Worm (Caenorhabditis elegans) whole organism, L3 larva: ENCODE data around the gene ins-7.

ENCODE experiments used
- R02D3.7 ChIP-seq: fragments of 150-350 bp; optimal IDR thresholded peaks from 2 replicates; lab custom pipeline; 2014; ENCODE audit warnings: missing biosample characterization, missing genetic modification characterization
- ZK546.5 ChIP-seq: sonication (generic microtip); optimal IDR thresholded peaks from 2 replicates; lab custom pipeline; 2017; ENCODE audit warnings: missing biosample characterization, missing genetic modification characterization
- aly-2 ChIP-seq: fragments of 150-350 bp; optimal IDR thresholded peaks from 2 replicates; lab custom pipeline; 2014; ENCODE audit warnings: missing biosample characterization, missing genetic modification characterization
- ceh-28 ChIP-seq: fragments of 150-350 bp; optimal IDR thresholded peaks from 2 replicates; lab custom pipeline; 2014; ENCODE audit warnings: missing biosample characterization, missing genetic modification reagents, missing genetic modification characterization
- ceh-82 ChIP-seq: fragments of 150-350 bp; optimal IDR thresholded peaks from 2 replicates; lab custom pipeline; 2014; ENCODE audit warnings: missing biosample characterization, missing genetic modification characterization
- ceh-9 ChIP-seq: sonication (generic microtip); optimal IDR thresholded peaks from 2 replicates; lab custom pipeline; 2018; ENCODE audit warnings: missing biosample characterization, missing genetic modification characterization
- daf-12 ChIP-seq: fragments of 150-350 bp; optimal IDR thresholded peaks from 2 replicates; lab custom pipeline; 2014; ENCODE audit warnings: missing biosample characterization, missing genetic modification reagents, missing genetic modification characterization
- egl-5 ChIP-seq: fragments of 150-350 bp; optimal IDR thresholded peaks from 2 replicates; lab custom pipeline; 2017; ENCODE audit warnings: missing biosample characterization, missing genetic modification reagents, missing genetic modification characterization, inconsistent platforms
- elt-2 ChIP-seq: sonication (generic microtip); optimal IDR thresholded peaks from 2 replicates; lab custom pipeline; 2016; ENCODE audit warnings: missing genetic modification reagents, mild to moderate bottlenecking, missing genetic modification characterization, missing compliant biosample characterization
- elt-3 ChIP-seq, 3 experiments: fragments of 150-350 bp in 1 of 3; sonication (generic microtip) in 2 of 3; optimal IDR thresholded peaks; 2 replicates in 2 of 3; 4 replicates in 1 of 3; lab custom pipeline; 2014 to 2017; ENCODE audit warnings: missing biosample characterization in 3 of 3, missing genetic modification characterization in 3 of 3
- fos-1 ChIP-seq: fragments of 150-350 bp; optimal IDR thresholded peaks from 2 replicates; lab custom pipeline; 2014; ENCODE audit warnings: missing biosample characterization, missing genetic modification characterization
- hmg-11 ChIP-seq: sonication (generic microtip); optimal IDR thresholded peaks from 2 replicates; lab custom pipeline; 2016; ENCODE audit warnings: missing genetic modification characterization, missing compliant biosample characterization
- jun-1 ChIP-seq: fragments of 150-350 bp; optimal IDR thresholded peaks from 2 replicates; lab custom pipeline; 2014; ENCODE audit warnings: missing biosample characterization, missing genetic modification reagents, missing genetic modification characterization
- lin-15B ChIP-seq: fragments of 150-350 bp; optimal IDR thresholded peaks from 2 replicates; lab custom pipeline; 2014; ENCODE audit warnings: missing biosample characterization, missing genetic modification characterization
- lin-39 ChIP-seq: fragments of 150-350 bp; optimal IDR thresholded peaks from 2 replicates; lab custom pipeline; 2018; ENCODE audit warnings: missing biosample characterization, missing genetic modification reagents, missing genetic modification characterization
- lsy-12 ChIP-seq: sonication (generic microtip); optimal IDR thresholded peaks from 2 replicates; lab custom pipeline; 2016; ENCODE audit warnings: mild to moderate bottlenecking, missing genetic modification characterization, missing compliant biosample characterization
- mml-1 ChIP-seq: fragments of 150-350 bp; sonication (generic microtip); optimal IDR thresholded peaks from 3 replicates; lab custom pipeline; 2014; ENCODE audit warnings: missing biosample characterization, missing genetic modification characterization
- nfya-1 ChIP-seq: sonication (generic microtip); optimal IDR thresholded peaks from 2 replicates; lab custom pipeline; 2017; ENCODE audit warnings: missing genetic modification characterization, mild to moderate bottlenecking, missing compliant biosample characterization, antibody characterized with exemption, moderate library complexity; ENCODE audit not compliant: insufficient read depth
- nhr-11 ChIP-seq: fragments of 150-350 bp; optimal IDR thresholded peaks from 2 replicates; lab custom pipeline; 2014; ENCODE audit warnings: missing biosample characterization, missing genetic modification characterization
- nhr-12 ChIP-seq: fragments of 150-350 bp; optimal IDR thresholded peaks from 2 replicates; lab custom pipeline; 2014; ENCODE audit warnings: missing biosample characterization, missing genetic modification characterization
- nhr-23 ChIP-seq: fragments of 150-350 bp; optimal IDR thresholded peaks from 2 replicates; lab custom pipeline; 2014; ENCODE audit warnings: missing biosample characterization, missing genetic modification reagents, missing genetic modification characterization
- nhr-237 ChIP-seq: fragments of 150-350 bp; optimal IDR thresholded peaks from 2 replicates; lab custom pipeline; 2014; ENCODE audit warnings: missing biosample characterization, missing genetic modification characterization
- nhr-25 ChIP-seq: sonication (generic microtip); optimal IDR thresholded peaks from 2 replicates; lab custom pipeline; 2017; ENCODE audit warnings: missing biosample characterization, missing genetic modification characterization
- nhr-28 ChIP-seq: fragments of 150-350 bp; optimal IDR thresholded peaks from 2 replicates; lab custom pipeline; 2014; ENCODE audit warnings: missing biosample characterization, missing genetic modification characterization
- nhr-43 ChIP-seq: sonication (generic microtip); optimal IDR thresholded peaks from 2 replicates; lab custom pipeline; 2016; ENCODE audit warnings: mild to moderate bottlenecking, missing genetic modification characterization, missing compliant biosample characterization; ENCODE audit not compliant: poor library complexity, severe bottlenecking
- nhr-76 ChIP-seq: fragments of 150-350 bp; sonication (generic microtip); optimal IDR thresholded peaks from 5 replicates; lab custom pipeline; 2014; ENCODE audit warnings: missing biosample characterization, missing genetic modification characterization
- pha-4 ChIP-seq: fragments of 150-350 bp; optimal IDR thresholded peaks from 2 replicates; lab custom pipeline; 2014; ENCODE audit warnings: missing biosample characterization, missing genetic modification reagents, missing genetic modification characterization
- pqm-1 ChIP-seq: fragments of 150-350 bp; optimal IDR thresholded peaks from 2 replicates; lab custom pipeline; 2017; ENCODE audit warnings: missing biosample characterization, missing genetic modification characterization, inconsistent platforms
- sea-2 ChIP-seq: fragments of 150-350 bp; sonication (generic microtip); optimal IDR thresholded peaks from 4 replicates; lab custom pipeline; 2014; ENCODE audit warnings: missing biosample characterization, missing genetic modification reagents, missing genetic modification characterization
- skn-1 ChIP-seq: fragments of 150-350 bp; optimal IDR thresholded peaks from 2 replicates; lab custom pipeline; 2014; ENCODE audit warnings: missing biosample characterization, missing genetic modification characterization
- snpc-4 ChIP-seq: fragments of 150-350 bp; optimal IDR thresholded peaks from 2 replicates; lab custom pipeline; 2014; ENCODE audit warnings: missing biosample characterization, missing genetic modification characterization
- tbx-2 ChIP-seq: sonication (generic microtip); optimal IDR thresholded peaks from 2 replicates; lab custom pipeline; 2016; ENCODE audit warnings: mild to moderate bottlenecking, missing genetic modification characterization, missing compliant biosample characterization
- unc-39 ChIP-seq: sonication (generic microtip); optimal IDR thresholded peaks from 4 replicates; lab custom pipeline; 2017; ENCODE audit warnings: missing biosample characterization, missing genetic modification characterization
- zag-1 ChIP-seq: fragments of 150-350 bp; optimal IDR thresholded peaks from 2 replicates; lab custom pipeline; 2014; ENCODE audit warnings: missing biosample characterization, missing genetic modification characterization
- ztf-4 ChIP-seq: fragments of 150-350 bp; optimal IDR thresholded peaks from 2 replicates; lab custom pipeline; 2014; ENCODE audit warnings: missing biosample characterization, missing genetic modification characterization

The ins-7 gene

DNA sequence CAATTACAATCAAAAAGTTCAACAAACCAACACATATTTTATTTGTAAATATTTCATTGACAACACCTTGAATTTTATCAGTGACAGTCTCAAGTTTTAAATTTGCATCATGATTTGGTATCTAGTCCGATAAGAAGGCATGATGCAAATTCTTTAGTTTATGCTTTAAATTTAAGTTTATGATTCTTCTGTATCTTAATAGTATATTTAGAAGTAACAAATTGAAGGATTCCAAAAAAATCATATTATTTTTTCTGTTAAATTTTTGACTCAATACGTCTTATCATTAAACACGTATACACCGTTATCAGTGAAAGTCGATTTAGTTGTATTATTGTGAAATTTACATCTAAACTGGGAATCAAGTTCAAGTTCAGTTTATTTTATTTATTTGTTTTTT is 31.4 kb downstream of the ins-7 start, which contains the start of gene chca-1:
Gene chca-1 (plus strand): TSS at position 161 of the 400 bp plus-strand sequence.
- TF ChIP-seq elt-2 (tag; lab: Kevin White, UChicago) = peak; percentile 97
- TF ChIP-seq pqm-1 (tag; lab: Kevin White, UChicago) = peak; percentile 89
- peak; percentile 9 for TF ChIP-seq pha-4
- no peak for TF ChIP-seq tbx-2
- TF ChIP-seq skn-1 = peak; percentile 63

DNA sequence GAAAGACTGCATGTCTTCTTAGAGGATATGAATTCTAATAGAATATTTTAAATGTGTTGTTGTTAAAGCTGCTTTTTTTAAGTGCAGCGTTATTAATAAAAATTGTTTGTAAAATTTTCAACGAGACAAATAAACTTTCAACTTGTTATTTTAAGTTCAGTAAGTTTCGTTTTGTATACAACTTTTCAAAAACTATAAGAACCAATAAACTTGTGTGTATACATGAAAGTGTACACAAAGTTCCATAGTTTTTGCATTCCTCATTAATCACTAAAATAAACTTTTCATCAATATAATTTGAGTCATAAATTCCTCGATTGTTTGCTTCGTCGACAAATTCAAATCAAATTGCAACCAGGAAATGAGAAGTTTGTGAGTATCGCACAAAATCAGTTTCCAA is 34.0 kb downstream of the ins-7 start, which contains the start of gene srm-3:
Gene srm-3 (plus strand): TSS at position 301 of the 400 bp plus-strand sequence.
- TF ChIP-seq pqm-1 (tag; lab: Kevin White, UChicago) (no peak), ceh-9 (tag; lab: Kevin White, UChicago) (no peak), pha-4 (no peak), ceh-28 (no peak)

DNA sequence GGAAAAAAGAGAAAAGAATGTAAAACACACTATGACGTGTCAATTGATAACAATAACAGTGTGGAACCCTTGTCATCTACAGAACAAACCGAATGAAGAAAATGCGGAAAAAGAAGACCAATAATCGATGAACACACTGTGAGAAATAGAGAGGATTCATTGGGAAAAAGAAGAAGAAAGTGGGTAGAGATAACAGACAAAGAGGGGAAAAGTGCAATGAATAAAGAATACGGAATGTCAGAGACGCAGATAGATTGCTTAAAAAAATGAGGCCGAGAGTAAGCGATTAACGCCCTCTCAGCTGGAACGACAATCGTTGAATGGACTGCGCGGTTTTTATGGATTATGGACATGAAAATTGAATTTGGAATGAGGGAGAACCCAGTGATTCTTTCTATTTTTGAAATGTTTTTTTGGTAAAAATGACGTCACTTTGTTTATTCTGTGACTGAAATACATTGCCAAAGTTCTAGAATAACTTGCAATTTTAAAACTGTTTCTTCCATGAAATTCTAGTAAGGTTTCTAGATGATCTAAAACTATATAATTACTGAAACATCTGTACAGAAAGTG is 34.8 kb downstream of the ins-7 start, which contains the start of gene amph-1:
Gene amph-1 (minus strand): TSS at position 85 of the 573 bp plus-strand sequence.
- TF ChIP-seq daf-12 (tag; lab: Kevin White, UChicago) = no peak
- peak; percentile 8 for TF ChIP-seq pha-4
- TF ChIP-seq nhr-12 (tag; lab: Kevin White, UChicago) = no peak
- TF ChIP-seq ztf-4 (tag; lab: Kevin White, UChicago) = no peak
- TF ChIP-seq elt-2 (tag; lab: Kevin White, UChicago) = peak; percentile 45
- peak; percentile 21 for TF ChIP-seq nhr-25 (tag; lab: Kevin White, UChicago)
- peak; percentile 81 for TF ChIP-seq nhr-23 (tag; lab: Kevin White, UChicago)
- no peak for TF ChIP-seq aly-2 (tag; lab: Kevin White, UChicago)
- no peak for TF ChIP-seq fos-1 (tag; lab: Kevin White, UChicago)
- TF ChIP-seq R02D3.7 (tag; lab: Kevin White, UChicago) = no peak
- peak; percentile 17 for TF ChIP-seq pqm-1 (tag; lab: Kevin White, UChicago)
- no peak for TF ChIP-seq ceh-82 (tag; lab: Kevin White, UChicago)
- TF ChIP-seq hmg-11 (tag; lab: Kevin White, UChicago) = peak; percentile 66
- peak; percentile 70 for TF ChIP-seq nfya-1 (tag; lab: Kevin White, UChicago)
- peak; percentile 17 for TF ChIP-seq lin-39 (tag; lab: Kevin White, UChicago)
- peak; percentile 52 for TF ChIP-seq ceh-28
- TF ChIP-seq elt-3 (tag; optimal IDR thresholded peaks at IDR 0.05; lab: Kevin White, UChicago) = peak in 1 of 3 experiments; percentile 2
- TF ChIP-seq lsy-12 (tag; lab: Kevin White, UChicago) = no peak
- no peak for TF ChIP-seq zag-1 (tag; lab: Kevin White, UChicago)
- no peak for TF ChIP-seq mml-1
- TF ChIP-seq jun-1 (tag; lab: Kevin White, UChicago) = no peak
- no peak for TF ChIP-seq ZK546.5
- no peak for TF ChIP-seq lin-15B (tag; lab: Kevin White, UChicago)
- TF ChIP-seq unc-39 = no peak

DNA sequence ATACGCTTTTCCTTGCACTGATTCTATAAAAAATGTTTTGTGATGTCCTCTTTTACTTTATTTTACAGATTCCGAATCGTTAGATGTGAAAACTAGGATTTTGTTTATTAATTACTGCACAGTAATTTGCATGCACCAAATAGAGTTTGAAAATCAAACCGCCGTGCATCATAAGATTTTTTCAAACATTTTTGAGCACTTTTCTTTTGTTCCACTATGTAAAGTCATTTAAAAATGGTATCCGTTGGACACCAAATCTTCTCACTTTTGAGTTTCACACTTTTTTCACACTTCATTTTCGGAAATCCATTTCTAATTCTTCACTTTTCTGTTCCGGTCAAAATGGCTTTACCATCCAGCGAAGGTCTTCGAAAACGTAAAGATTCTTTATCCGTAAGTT is 39.5 kb downstream of the ins-7 start, which contains the start of gene degl-2:
Gene degl-2 (plus strand): TSS at position 301 of the 400 bp plus-strand sequence.
- no peak for TF ChIP-seq lin-39 (tag; lab: Kevin White, UChicago)
- no peak for TF ChIP-seq ztf-4 (tag; lab: Kevin White, UChicago)
- no peak for TF ChIP-seq ceh-28
- TF ChIP-seq nhr-11 = no peak
- no peak for TF ChIP-seq ceh-9 (tag; lab: Kevin White, UChicago)
- TF ChIP-seq R02D3.7 (tag; lab: Kevin White, UChicago) = no peak
- no peak for TF ChIP-seq ceh-82 (tag; lab: Kevin White, UChicago)
- TF ChIP-seq nhr-43 (tag; lab: Kevin White, UChicago) = no peak
- TF ChIP-seq egl-5 = no peak
- no peak for TF ChIP-seq sea-2 (GFP tag; lab: Kevin White, UChicago)
- TF ChIP-seq nhr-12 (tag; lab: Kevin White, UChicago) = no peak
- no peak for TF ChIP-seq nhr-28
- TF ChIP-seq nhr-237 (tag; lab: Kevin White, UChicago) = no peak
- no peak for TF ChIP-seq snpc-4 (tag; lab: Kevin White, UChicago)
- no peak for TF ChIP-seq daf-12 (tag; lab: Kevin White, UChicago)
- no peak for TF ChIP-seq nhr-25 (tag; lab: Kevin White, UChicago)
- TF ChIP-seq fos-1 (tag; lab: Kevin White, UChicago) = no peak
- TF ChIP-seq nhr-76 = no peak
- no peak for TF ChIP-seq nfya-1 (tag; lab: Kevin White, UChicago)
